Worm (Caenorhabditis elegans) whole organism, midembryonic: ENCODE measurements around the gene T10C6.15.

Experiments
- T22C8.4 ChIP-seq: fragments of 200-800 bp; sonication (Bioruptor generic); IDR thresholded peaks from 2 replicates; pipeline ENCODE4 v1.3.6; 2022; ENCODE audit warnings: missing genetic modification characterization, missing compliant biosample characterization
- ztf-23 ChIP-seq: fragments of 200-800 bp; sonication (Bioruptor generic); IDR thresholded peaks from 2 replicates; pipeline ENCODE4 v1.3.6; 2022; ENCODE audit warnings: missing genetic modification reagents, missing genetic modification characterization, missing compliant biosample characterization

DNA sequence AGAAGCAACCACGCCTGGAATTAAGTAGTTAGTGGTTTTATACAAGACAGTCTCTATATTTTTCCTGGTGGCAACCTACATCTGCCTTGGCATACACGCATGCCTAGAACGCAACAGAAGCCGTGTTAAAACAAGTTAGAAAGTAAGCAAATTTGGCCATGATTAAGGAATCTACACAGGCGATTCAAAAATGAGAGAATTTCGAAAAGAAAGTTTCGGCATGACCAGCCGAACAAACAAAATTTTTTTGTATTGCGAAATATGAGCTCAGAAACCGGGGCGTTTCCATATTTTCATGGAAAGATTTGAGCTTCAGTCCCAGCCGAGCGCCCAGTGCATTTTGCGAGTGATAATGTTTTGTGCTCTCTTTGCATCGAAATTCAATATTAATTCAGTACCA is 14.4 kb upstream of the T10C6.15 start, which contains the start of gene F14H3.15:
- no peak for TF ChIP-seq ztf-23 (GFP tag; lab: Robert Waterston, UW)
- TF ChIP-seq T22C8.4, result no peak
